Fruit fly (Drosophila melanogaster): ENCODE data around the gene CaMKII.

CaMKII gene

DNA sequence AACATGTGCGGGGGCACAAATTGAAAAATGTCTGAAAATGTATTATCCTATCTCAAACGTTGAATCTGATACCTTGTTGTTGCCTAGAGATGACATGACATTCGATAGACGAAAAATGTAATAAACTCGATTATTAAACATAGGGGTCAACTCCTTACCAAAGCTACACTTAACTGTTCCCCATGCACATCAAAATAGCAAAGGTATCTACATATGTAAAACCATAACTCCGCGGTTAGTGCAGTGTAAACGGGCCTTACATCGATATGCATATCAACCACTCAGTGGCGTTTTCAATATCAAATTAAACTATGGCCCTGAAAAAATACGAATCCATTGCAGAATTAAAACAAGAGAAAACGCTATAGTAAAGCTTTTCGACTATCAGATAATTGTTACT lies 2.2 kb downstream of the CaMKII start:
- TF ChIP-seq ttk (optimal IDR thresholded peaks at IDR 0.05) (no peak), Myc (optimal IDR thresholded peaks at IDR 0.05) (no peak), insv (optimal IDR thresholded peaks at IDR 0.05) (no peak)

DNA sequence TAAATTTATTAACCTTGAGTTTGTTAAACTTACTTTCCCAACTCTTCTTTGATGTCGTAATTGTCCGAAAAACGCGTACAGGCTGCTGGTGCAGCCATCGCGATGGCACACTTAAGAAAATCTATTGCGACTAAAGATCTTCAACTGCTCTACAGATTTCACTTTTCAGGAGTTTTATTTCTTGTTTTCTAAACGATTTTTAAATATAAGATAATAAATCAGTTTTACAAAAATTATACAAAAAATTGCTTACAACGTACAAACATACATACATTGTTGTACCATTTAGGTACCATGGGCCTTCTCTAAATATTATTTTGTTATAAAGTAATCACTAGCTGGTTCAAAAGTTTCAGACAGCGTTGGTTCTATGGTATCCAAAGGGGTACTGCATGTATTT lies 3.1 kb downstream of the CaMKII start:
- TF ChIP-seq Sin3A (optimal IDR thresholded peaks at IDR 0.05) = no peak
- no peak for TF ChIP-seq insv (optimal IDR thresholded peaks at IDR 0.05)
- no peak for TF ChIP-seq psq (optimal IDR thresholded peaks at IDR 0.05)
- TF ChIP-seq h (optimal IDR thresholded peaks at IDR 0.05) = no peak
- TF ChIP-seq ttk (optimal IDR thresholded peaks at IDR 0.05) = no peak
- TF ChIP-seq Myc (optimal IDR thresholded peaks at IDR 0.05) = no peak

DNA sequence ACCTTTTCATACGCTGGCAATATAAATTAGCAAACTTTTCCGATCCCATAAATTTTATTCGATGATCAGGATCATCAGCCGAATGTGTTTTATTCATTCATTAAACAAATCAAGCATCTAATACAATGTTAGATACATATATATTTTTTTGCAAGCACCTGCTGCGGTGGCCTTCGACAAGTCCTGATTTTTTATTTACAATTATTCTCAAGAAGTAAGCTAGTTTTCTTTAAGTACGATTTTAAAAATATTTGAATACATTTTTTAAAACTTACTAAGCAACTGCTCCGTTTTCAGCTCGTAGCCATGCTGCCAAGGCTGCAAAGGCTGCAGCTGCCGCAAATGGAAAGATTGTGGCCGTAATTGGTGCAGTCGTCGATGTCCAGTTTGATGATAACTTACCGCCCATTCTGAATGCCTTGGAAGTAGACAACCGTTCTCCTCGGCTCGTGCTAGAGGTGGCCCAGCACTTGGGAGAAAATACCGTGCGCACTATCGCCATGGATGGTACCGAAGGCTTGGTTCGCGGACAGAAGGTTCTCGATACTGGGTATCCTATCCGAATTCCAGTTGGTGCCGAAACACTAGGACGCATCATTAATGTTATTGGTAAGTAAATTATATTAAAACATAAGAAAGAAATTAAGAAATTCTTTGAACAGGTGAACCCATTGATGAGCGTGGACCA lies 20.7 kb downstream of the CaMKII start:
- TF ChIP-seq insv (optimal IDR thresholded peaks at IDR 0.05) (no peak), ttk (optimal IDR thresholded peaks at IDR 0.05) (peak; percentile 35), Sin3A (optimal IDR thresholded peaks at IDR 0.05) (no peak)

DNA sequence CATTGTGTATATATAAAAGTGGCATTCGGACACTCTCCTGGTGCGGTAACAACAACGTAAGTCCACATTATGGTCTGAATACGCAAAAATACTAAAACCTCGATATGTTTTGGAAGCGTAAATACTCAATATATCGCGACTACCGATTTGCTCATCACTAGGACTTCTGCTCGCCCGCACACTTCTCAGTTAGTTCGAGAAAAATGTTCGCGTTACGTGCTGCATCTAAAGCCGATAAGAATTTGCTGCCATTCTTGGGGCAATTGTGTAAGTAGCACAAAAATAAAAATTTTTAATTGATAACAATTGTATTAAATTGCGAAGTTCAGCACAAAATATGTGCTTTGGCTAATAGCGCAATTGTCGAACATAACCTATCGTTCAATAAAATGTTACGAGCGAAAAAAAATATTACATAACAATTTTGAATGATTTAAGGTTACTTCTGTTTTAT lies 21.8 kb downstream of the CaMKII start, which contains the start of gene CG11076:
TSS of gene CG11076 (minus strand) at position 71 of the 454 bp plus-strand sequence.
- TF ChIP-seq h (optimal IDR thresholded peaks at IDR 0.05) (no peak), insv (optimal IDR thresholded peaks at IDR 0.05) (no peak), ttk (optimal IDR thresholded peaks at IDR 0.05) (no peak), Sin3A (optimal IDR thresholded peaks at IDR 0.05) (no peak), Myc (optimal IDR thresholded peaks at IDR 0.05) (no peak)

DNA sequence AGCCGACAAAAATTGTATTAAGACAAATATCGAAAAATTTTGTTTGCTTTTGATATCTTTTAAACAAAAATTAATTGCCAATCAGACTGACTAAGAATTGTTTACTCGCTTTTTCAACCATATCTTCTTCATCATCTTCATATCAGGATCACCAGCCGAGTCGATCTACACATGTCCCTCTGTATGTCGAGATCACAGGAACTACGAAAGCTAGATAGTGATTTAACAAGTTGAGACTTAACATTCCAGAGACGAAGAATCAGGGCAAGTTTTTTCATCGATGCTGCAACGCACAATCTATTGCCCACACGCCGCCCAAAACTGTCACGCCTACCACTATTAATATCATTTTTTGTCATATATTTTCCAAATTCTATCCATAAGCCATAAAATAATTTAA lies 22.4 kb downstream of the CaMKII start, which contains the start of gene ATPsynbeta:
TSS of gene ATPsynbeta (plus strand) at position 348 of the 400 bp plus-strand sequence.
- no peak for TF ChIP-seq h (optimal IDR thresholded peaks at IDR 0.05)
- TF ChIP-seq Sin3A (optimal IDR thresholded peaks at IDR 0.05) = no peak
- no peak for TF ChIP-seq insv (optimal IDR thresholded peaks at IDR 0.05)
- no peak for TF ChIP-seq ttk (optimal IDR thresholded peaks at IDR 0.05)
- TF ChIP-seq Myc (optimal IDR thresholded peaks at IDR 0.05) = no peak
- TF ChIP-seq psq (optimal IDR thresholded peaks at IDR 0.05) = no peak

DNA sequence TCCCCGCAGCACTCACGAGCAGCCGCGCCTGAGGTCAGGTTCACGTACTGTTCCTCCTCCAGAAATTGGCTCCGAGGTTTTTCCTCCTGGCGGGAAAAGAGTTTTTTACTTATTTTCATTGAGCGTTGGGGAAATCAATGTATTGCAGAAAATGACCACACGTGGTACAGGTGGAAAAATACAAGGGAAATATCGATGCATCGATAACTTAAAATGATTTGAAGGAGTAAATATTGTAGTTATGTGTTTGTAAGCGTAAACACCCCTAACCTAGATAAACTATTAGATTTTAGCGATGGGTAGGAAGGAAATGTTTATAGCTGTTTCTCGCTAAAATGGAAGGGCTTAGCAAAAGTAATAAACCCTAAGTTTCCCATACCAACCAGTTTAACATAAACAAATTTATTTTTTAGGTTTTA lies 22.8 kb downstream of the CaMKII start:
- no peak for TF ChIP-seq h (optimal IDR thresholded peaks at IDR 0.05)
- TF ChIP-seq Sin3A (optimal IDR thresholded peaks at IDR 0.05) = no peak
- no peak for TF ChIP-seq ttk (optimal IDR thresholded peaks at IDR 0.05)
- no peak for TF ChIP-seq psq (optimal IDR thresholded peaks at IDR 0.05)
- TF ChIP-seq insv (optimal IDR thresholded peaks at IDR 0.05) = no peak
- TF ChIP-seq Myc (optimal IDR thresholded peaks at IDR 0.05) = no peak

DNA sequence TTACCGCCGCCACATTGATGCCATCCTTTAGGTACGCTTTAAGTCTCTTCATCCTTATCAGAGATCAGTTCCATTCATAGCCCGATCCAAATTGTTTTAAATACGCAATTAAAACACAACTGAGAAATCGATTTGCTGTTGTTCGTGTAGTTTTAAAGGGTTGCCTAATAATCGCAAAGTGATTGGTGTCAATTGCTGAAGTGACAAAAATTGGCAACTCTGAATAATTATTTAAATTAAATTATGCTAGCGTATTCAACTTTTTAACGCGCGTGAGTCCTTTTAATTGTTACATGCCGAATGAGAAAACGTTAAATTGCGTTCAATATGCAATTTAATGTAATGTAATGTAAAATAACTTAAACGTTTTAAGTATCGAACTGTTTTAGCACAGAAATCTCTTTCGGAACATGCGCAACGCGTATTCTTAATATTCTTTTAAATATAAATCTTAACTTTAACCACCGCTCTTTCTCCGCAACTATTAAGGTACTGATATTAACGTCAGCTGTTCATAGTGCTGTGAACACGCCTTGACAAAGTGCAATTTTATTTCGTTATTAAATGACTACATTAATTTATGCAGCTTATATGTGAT lies 24.2 kb downstream of the CaMKII start, which contains the start of gene Mpv17:
TSS of gene Mpv17 (minus strand) at position 164 of the 598 bp plus-strand sequence.
- no peak for TF ChIP-seq ttk (optimal IDR thresholded peaks at IDR 0.05)
- no peak for TF ChIP-seq h (optimal IDR thresholded peaks at IDR 0.05)
- no peak for TF ChIP-seq Myc (optimal IDR thresholded peaks at IDR 0.05)
- no peak for TF ChIP-seq Sin3A (optimal IDR thresholded peaks at IDR 0.05)
- TF ChIP-seq psq (optimal IDR thresholded peaks at IDR 0.05) = no peak
- no peak for TF ChIP-seq insv (optimal IDR thresholded peaks at IDR 0.05)

DNA sequence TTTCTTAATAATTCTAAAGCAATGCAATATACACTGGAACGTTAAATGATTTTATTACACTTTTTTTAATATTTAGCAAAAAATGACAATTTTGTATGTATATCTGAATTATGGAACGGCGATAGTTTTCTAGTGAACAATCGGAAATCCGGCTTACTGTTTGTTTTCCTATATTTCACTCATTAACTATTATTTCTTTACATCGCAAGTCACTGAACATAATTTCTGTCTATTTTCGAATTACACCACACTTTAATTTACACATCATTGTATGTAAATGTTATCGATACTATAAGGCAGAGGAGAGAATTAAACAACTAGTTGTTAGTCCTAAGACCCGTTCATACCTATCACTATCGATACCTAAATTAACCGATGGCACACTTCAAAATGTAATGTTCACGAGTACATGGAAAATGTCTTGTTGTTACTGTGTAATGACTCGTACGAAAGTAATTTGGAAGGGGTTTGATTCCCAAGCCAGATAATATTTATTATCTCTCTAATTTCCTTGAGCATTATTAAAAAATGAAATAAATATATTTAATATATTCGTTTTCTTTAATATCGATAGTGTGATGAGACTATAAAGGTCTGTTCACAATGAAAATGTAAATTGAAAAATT lies 26.6 kb downstream of the CaMKII start, which contains the start of gene PlexA:
TSS of gene PlexA (minus strand) at position 296 of the 626 bp plus-strand sequence.
- TF ChIP-seq h (optimal IDR thresholded peaks at IDR 0.05) = no peak
- no peak for TF ChIP-seq psq (optimal IDR thresholded peaks at IDR 0.05)
- TF ChIP-seq Myc (optimal IDR thresholded peaks at IDR 0.05) = no peak
- no peak for TF ChIP-seq ttk (optimal IDR thresholded peaks at IDR 0.05)
- no peak for TF ChIP-seq insv (optimal IDR thresholded peaks at IDR 0.05)
- no peak for TF ChIP-seq Sin3A (optimal IDR thresholded peaks at IDR 0.05)

DNA sequence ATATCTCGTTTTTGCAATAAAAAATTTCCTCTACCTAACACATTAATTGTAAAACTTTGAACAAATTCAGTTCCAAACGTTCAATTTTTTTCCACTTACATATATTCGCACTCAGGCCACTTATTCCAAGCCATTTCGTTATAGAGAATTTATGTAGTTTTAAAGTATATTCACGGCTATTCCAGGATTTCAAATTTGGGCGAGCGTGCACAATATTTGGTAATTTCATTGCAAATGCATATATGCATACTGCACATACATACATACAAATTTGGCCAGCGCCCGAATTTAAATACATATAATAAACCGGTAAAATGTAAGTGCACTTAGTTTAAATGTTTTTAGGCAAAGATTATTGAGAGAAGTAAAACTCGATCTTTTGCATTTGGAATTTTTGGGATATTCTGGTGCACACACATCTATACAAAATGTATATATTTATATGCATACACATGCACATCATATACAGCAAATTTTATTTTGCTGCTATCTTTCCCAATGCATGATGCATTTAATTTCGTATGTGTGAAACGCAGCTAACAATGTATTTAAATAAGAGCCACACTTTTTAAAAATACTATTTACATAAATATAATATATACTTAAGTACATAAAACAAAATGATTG lies 27.3 kb downstream of the CaMKII start:
- no peak for TF ChIP-seq psq (optimal IDR thresholded peaks at IDR 0.05)
- no peak for TF ChIP-seq ttk (optimal IDR thresholded peaks at IDR 0.05)
- TF ChIP-seq Sin3A (optimal IDR thresholded peaks at IDR 0.05) = no peak
- no peak for TF ChIP-seq insv (optimal IDR thresholded peaks at IDR 0.05)
- TF ChIP-seq Myc (optimal IDR thresholded peaks at IDR 0.05) = no peak
- no peak for TF ChIP-seq h (optimal IDR thresholded peaks at IDR 0.05)

DNA sequence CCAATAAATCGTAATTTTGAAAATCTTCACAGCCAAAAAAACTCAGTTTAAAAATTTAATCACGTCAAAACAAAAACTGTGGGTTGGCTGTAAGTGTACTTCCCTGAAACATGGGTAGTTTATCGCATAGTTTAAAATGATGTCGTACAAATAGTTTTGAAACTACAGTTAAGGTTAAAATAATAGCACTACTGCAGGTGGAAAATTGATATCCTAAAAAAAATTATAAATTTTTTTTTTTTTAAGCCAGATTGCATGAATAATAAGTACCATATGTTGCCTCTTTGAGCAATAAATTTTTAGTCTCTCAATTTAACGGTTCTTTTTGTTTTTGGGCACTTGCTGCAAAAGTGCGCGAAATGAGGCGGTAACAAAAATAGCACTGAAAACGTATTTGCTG lies 28.4 kb downstream of the CaMKII start:
- TF ChIP-seq h (optimal IDR thresholded peaks at IDR 0.05) = no peak
- no peak for TF ChIP-seq insv (optimal IDR thresholded peaks at IDR 0.05)
- no peak for TF ChIP-seq Sin3A (optimal IDR thresholded peaks at IDR 0.05)

DNA sequence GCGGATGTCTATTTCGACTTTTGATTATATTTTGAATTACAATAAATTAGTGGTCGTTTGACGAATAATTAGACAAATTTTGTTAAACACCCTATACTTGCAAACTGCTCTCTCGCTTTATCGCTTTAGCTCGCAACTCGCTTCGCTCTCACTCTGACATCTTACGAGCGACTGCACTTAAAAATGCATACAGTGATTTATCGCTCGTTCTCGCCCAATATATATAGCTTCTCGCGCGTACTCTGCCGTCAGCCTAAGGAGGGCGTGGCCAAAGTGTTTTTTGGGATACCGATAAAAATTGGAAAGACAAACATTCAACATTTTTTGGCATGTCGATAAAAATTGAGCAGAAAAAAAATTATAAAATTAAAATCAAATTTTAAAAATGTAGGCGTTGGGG lies 45.1 kb downstream of the CaMKII start:
- TF ChIP-seq ttk (optimal IDR thresholded peaks at IDR 0.05) (no peak), Myc (optimal IDR thresholded peaks at IDR 0.05) (no peak), psq (optimal IDR thresholded peaks at IDR 0.05) (no peak), Sin3A (optimal IDR thresholded peaks at IDR 0.05) (no peak), h (optimal IDR thresholded peaks at IDR 0.05) (no peak), insv (optimal IDR thresholded peaks at IDR 0.05) (no peak)

DNA sequence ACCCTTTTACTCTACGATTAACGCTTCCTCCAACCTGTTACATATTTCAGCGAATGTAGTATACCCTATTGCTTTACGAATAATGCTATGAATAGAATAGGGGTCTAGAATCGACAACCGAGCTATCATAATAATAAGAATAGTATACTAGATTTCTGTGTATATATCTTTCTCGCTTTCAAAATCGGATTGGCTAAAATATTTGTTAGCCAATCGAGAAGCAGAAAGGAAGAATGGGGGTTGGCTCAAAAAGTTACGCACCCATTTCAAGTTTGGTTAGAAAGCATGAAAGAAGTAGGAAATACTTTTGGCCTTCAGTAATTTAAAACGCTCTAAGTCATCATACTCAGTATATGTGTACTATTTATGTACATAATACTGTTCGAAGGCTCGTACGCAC lies 57.5 kb downstream of the CaMKII start:
- TF ChIP-seq ttk (optimal IDR thresholded peaks at IDR 0.05) = no peak
- no peak for TF ChIP-seq Sin3A (optimal IDR thresholded peaks at IDR 0.05)
- TF ChIP-seq Myc (optimal IDR thresholded peaks at IDR 0.05) = no peak
- no peak for TF ChIP-seq h (optimal IDR thresholded peaks at IDR 0.05)
- no peak for TF ChIP-seq insv (optimal IDR thresholded peaks at IDR 0.05)
- no peak for TF ChIP-seq psq (optimal IDR thresholded peaks at IDR 0.05)

All from Kc167 (cell line).